Worm (Caenorhabditis elegans): Measurements from ENCODE around the gene T16G1.13.
A peak's percentile ranks its signal among the peaks of the same experiment; 100 is the strongest.
"Not testable (repeated sequence)": the region's sequence is repeated elsewhere in the genome, so short reads cannot be mapped to it uniquely, and the experiment has no call there.

T16G1.13 gene

ce11 chrV:12963192-12963591 lies 13.5 kb downstream of the T16G1.13 start, which contains the start of gene hrg-9:
Gene hrg-9 (minus strand): TSS chrV:12963343.
- peak; percentile 96 for TF ChIP-seq nhr-129 (tag; optimal IDR thresholded peaks at IDR 0.05)
- peak; percentile 3 for TF ChIP-seq crh-2 (tag; optimal IDR thresholded peaks at IDR 0.05)
- peak in 1 of 2 experiments; percentile 33 for TF ChIP-seq lsy-2 (tag; optimal IDR thresholded peaks at IDR 0.05)
- TF ChIP-seq sma-3 (GFP tag; optimal IDR thresholded peaks at IDR 0.05), result no peak
- no peak for TF ChIP-seq elt-3 (tag; optimal IDR thresholded peaks at IDR 0.05)
- TF ChIP-seq nhr-25 (tag; optimal IDR thresholded peaks at IDR 0.05), result peak; percentile 34
- TF ChIP-seq mab-5 (tag; optimal IDR thresholded peaks at IDR 0.05), result no peak
- TF ChIP-seq C34F6.9 (tag; optimal IDR thresholded peaks at IDR 0.05), result no peak
- no peak for TF ChIP-seq ama-1 (optimal IDR thresholded peaks at IDR 0.05)
- TF ChIP-seq fos-1 (tag; optimal IDR thresholded peaks at IDR 0.05), result peak; percentile 6

- TF ChIP-seq C34F6.9 (tag; optimal IDR thresholded peaks at IDR 0.05) (no peak), unc-39 (tag; optimal IDR thresholded peaks at IDR 0.05) (no peak), nhr-237 (tag; optimal IDR thresholded peaks at IDR 0.05) (no peak), skn-1 (tag; optimal IDR thresholded peaks at IDR 0.05) (no peak), dmd-4 (tag; optimal IDR thresholded peaks at IDR 0.05) (no peak), peb-1 (tag; optimal IDR thresholded peaks at IDR 0.05) (no peak), nhr-25 (tag; optimal IDR thresholded peaks at IDR 0.05) (no peak), egl-27 (tag; optimal IDR thresholded peaks at IDR 0.05) (no peak), blmp-1 (tag; optimal IDR thresholded peaks at IDR 0.05; ENCODE audit: insufficient read depth) (no peak), ztf-11 (tag; optimal IDR thresholded peaks at IDR 0.05) (no peak), lin-11 (tag; optimal IDR thresholded peaks at IDR 0.05) (no peak)
Observed at ce11 chrV:12964076-12964475, 14.4 kb downstream of the T16G1.13 start, which contains the start of gene srd-35. Gene srd-35 (plus strand): TSS chrV:12964376.

- TF ChIP-seq nhr-6 (tag; optimal IDR thresholded peaks at IDR 0.05) (no peak), nhr-21 (tag; optimal IDR thresholded peaks at IDR 0.05) (no peak), Y55F3AM.14 (GFP tag; optimal IDR thresholded peaks at IDR 0.05) (no peak), sem-4 (tag; optimal IDR thresholded peaks at IDR 0.05) (no peak), ceh-16 (tag; optimal IDR thresholded peaks at IDR 0.05) (no peak), ceh-82 (tag; optimal IDR thresholded peaks at IDR 0.05) (no peak)
Observed at ce11 chrV:12967110-12967509, 17.4 kb downstream of the T16G1.13 start, which contains the start of gene R186.3. Gene R186.3 (minus strand): TSS chrV:12967210.

ce11 chrV:12967925-12968327 lies 18.2 kb downstream of the T16G1.13 start, which contains the start of gene R186.8:
Gene R186.8 (minus strand): TSS chrV:12967982.
- peak; percentile 60 for TF ChIP-seq nhr-129 (tag; optimal IDR thresholded peaks at IDR 0.05)
- TF ChIP-seq unc-55 (GFP tag; optimal IDR thresholded peaks at IDR 0.05), result peak; percentile 46
- TF ChIP-seq crh-2 (tag; optimal IDR thresholded peaks at IDR 0.05), result peak; percentile 41
- peak; percentile 91 for TF ChIP-seq sma-3 (GFP tag; optimal IDR thresholded peaks at IDR 0.05)
- TF ChIP-seq sem-4 (tag; optimal IDR thresholded peaks at IDR 0.05), result peak; percentile 2
- TF ChIP-seq F13H6.1 (tag; optimal IDR thresholded peaks at IDR 0.05), result peak; percentile 68
- peak; percentile 32 for TF ChIP-seq lin-11 (tag; optimal IDR thresholded peaks at IDR 0.05)
- peak; percentile 73 for TF ChIP-seq Y55F3AM.14 (GFP tag; optimal IDR thresholded peaks at IDR 0.05)
- TF ChIP-seq C34F6.9 (tag; optimal IDR thresholded peaks at IDR 0.05), result peak; percentile 64
- peak; percentile 3 for TF ChIP-seq fos-1 (tag; optimal IDR thresholded peaks at IDR 0.05)
- TF ChIP-seq gmeb-1 (tag; optimal IDR thresholded peaks at IDR 0.05), result peak; percentile 39
- peak; percentile 55 for TF ChIP-seq sma-9 (GFP tag; optimal IDR thresholded peaks at IDR 0.05)
- TF ChIP-seq sma-9 (tag; optimal IDR thresholded peaks at IDR 0.05), result not testable (repeated sequence)
- TF ChIP-seq lsy-2 (tag; optimal IDR thresholded peaks at IDR 0.05), result peak; percentile 56 to 94
- TF ChIP-seq nhr-25 (tag; optimal IDR thresholded peaks at IDR 0.05), result peak; percentile 27
- peak; percentile 30 for TF ChIP-seq nhr-21 (tag; optimal IDR thresholded peaks at IDR 0.05)

ce11 chrV:12968555-12968954 lies 18.8 kb downstream of the T16G1.13 start, which contains the start of gene lin-46:
Gene lin-46 (plus strand): TSS chrV:12968855.
- no peak for TF ChIP-seq mbf-1 (tag; optimal IDR thresholded peaks at IDR 0.05)
- no peak for TF ChIP-seq nhr-10 (tag; optimal IDR thresholded peaks at IDR 0.05)
- no peak for TF ChIP-seq unc-55 (GFP tag; optimal IDR thresholded peaks at IDR 0.05)
- TF ChIP-seq peb-1 (tag; optimal IDR thresholded peaks at IDR 0.05), result no peak
- TF ChIP-seq lsy-2 (tag; optimal IDR thresholded peaks at IDR 0.05), result no peak
- TF ChIP-seq F13H6.1 (tag; optimal IDR thresholded peaks at IDR 0.05), result no peak
- no peak for TF ChIP-seq snpc-4 (tag; optimal IDR thresholded peaks at IDR 0.05)
- no peak for TF ChIP-seq blmp-1 (tag; optimal IDR thresholded peaks at IDR 0.05; ENCODE audit: insufficient read depth)
- TF ChIP-seq nhr-12 (tag; optimal IDR thresholded peaks at IDR 0.05), result no peak
- no peak for TF ChIP-seq Y55F3AM.14 (GFP tag; optimal IDR thresholded peaks at IDR 0.05)
